Fruit fly (Drosophila melanogaster): Measurements from ENCODE around the gene Acbp2.

Gene Acbp2

DNA sequence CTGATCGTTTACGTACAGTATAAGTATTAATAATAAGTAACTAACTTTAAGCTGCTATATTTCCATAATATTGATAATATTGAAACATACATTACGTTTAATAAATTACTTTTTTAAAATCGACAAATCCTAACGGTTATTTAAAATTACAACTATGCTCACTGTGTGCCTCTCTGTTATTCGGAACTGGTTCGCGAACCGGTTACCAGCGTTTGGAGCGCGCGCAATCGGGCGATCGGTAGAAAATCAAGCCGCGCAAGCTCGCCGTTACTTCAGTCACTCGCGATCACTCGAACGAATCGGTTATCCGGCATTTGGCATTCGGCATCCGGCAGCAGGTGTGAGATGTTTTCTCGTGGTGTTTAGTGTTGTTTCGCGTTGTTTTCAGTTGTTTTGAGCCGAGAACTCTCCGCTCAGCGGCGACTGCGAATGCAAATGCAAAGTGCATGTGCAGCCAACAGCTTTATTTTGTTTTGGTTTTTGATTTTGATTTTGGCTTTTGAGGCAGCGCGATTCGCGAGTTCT lies 37.1 kb upstream of the Acbp2 start, which contains the start of gene form3 (continued):
- TF ChIP-seq zfh1 (GFP tag; IDR thresholded peaks at IDR 0.05) (0 out of 3 replicates have a peak, but pooled peaks have one; percentile 8), CG32767 (GFP tag; IDR thresholded peaks at IDR 0.05) (no peak), CG31224 (GFP tag; IDR thresholded peaks at IDR 0.05) (no peak), slbo (GFP tag; IDR thresholded peaks at IDR 0.05) (peak; percentile 25; the same call in 1 of the 2 replicates), CG2875 (GFP tag; optimal IDR thresholded peaks at IDR 0.05) (no peak), vnd (GFP tag; IDR thresholded peaks at IDR 0.05; ENCODE audit: partially characterized antibody) (no peak), vvl (GFP tag; IDR thresholded peaks at IDR 0.05) (peak; percentile 47), sug (tag; optimal IDR thresholded peaks at IDR 0.05) (peak; percentile 2), CG9932 (GFP tag; IDR thresholded peaks at IDR 0.05) (peak; percentile 20; the same call in 1 of the 2 replicates), CG2116 (GFP tag; optimal IDR thresholded peaks at IDR 0.05) (no peak), sd (tag; optimal IDR thresholded peaks at IDR 0.05) (no peak), bsh (GFP tag; optimal IDR thresholded peaks at IDR 0.05) (no peak), eyg (GFP tag; optimal IDR thresholded peaks at IDR 0.05) (no peak), Usf (GFP tag; optimal IDR thresholded peaks at IDR 0.05) (no peak), lov (optimal IDR thresholded peaks at IDR 0.05) (no peak), lov (GFP tag; IDR thresholded peaks at IDR 0.05) (0 out of 3 replicates have a peak, but pooled peaks have one; percentile 61), tap (tag; optimal IDR thresholded peaks at IDR 0.05) (no peak), ac (GFP tag; optimal IDR thresholded peaks at IDR 0.05) (no peak), CG17912 (GFP tag; optimal IDR thresholded peaks at IDR 0.05) (no peak), CG9609 (GFP tag; optimal IDR thresholded peaks at IDR 0.05) (no peak), CG10979 (tag; optimal IDR thresholded peaks at IDR 0.05) (no peak), Vsx1 (GFP tag; optimal IDR thresholded peaks at IDR 0.05) (no peak), CG11247 (GFP tag; IDR thresholded peaks at IDR 0.05) (no peak), CG5953 (GFP tag; IDR thresholded peaks at IDR 0.05) (peak; percentile 18; the same call in 1 of the 2 replicates), CG12071 (GFP tag; optimal IDR thresholded peaks at IDR 0.05) (no peak), CG2120 (GFP tag; optimal IDR thresholded peaks at IDR 0.05) (no peak), CG6854 (GFP tag; optimal IDR thresholded peaks at IDR 0.05) (no peak), CG6175 (GFP tag; IDR thresholded peaks at IDR 0.05) (no peak), B-H1 (GFP tag; IDR thresholded peaks at IDR 0.05) (no peak), CG13424 (tag; optimal IDR thresholded peaks at IDR 0.05) (no peak), grau (tag; optimal IDR thresholded peaks at IDR 0.05) (no peak), crol (GFP tag; IDR thresholded peaks at IDR 0.05) (no peak), CG8478 (optimal IDR thresholded peaks at IDR 0.05) (no peak), lola (GFP tag; optimal IDR thresholded peaks at IDR 0.05) (no peak), CG30431 (GFP tag; optimal IDR thresholded peaks at IDR 0.05) (no peak), hth (optimal IDR thresholded peaks at IDR 0.05) (no peak), CG2199 (GFP tag; IDR thresholded peaks at IDR 0.05) (no peak), croc (GFP tag; conservative IDR thresholded peaks at IDR 0.05) (no peak), CG1792 (GFP tag; optimal IDR thresholded peaks at IDR 0.05) (no peak), dimm (GFP tag; IDR thresholded peaks at IDR 0.05) (no peak), chm (GFP tag; IDR thresholded peaks at IDR 0.05) (peak; percentile 50; the same call in 1 of the 2 replicates), Atf6 (GFP tag; IDR thresholded peaks at IDR 0.05) (no peak), dysf (GFP tag; IDR thresholded peaks at IDR 0.05) (0 out of 3 replicates have a peak, but pooled peaks have one; percentile 33), trh (GFP tag; optimal IDR thresholded peaks at IDR 0.05) (no peak), CG14441 (GFP tag; IDR thresholded peaks at IDR 0.05) (no peak), ranshi (GFP tag; IDR thresholded peaks at IDR 0.05) (peak; percentile 21; the same call in 1 of the 2 replicates)
